Comparison of ENCODE assay signal across 5 worm cellular contexts in the genomic region with DNA sequence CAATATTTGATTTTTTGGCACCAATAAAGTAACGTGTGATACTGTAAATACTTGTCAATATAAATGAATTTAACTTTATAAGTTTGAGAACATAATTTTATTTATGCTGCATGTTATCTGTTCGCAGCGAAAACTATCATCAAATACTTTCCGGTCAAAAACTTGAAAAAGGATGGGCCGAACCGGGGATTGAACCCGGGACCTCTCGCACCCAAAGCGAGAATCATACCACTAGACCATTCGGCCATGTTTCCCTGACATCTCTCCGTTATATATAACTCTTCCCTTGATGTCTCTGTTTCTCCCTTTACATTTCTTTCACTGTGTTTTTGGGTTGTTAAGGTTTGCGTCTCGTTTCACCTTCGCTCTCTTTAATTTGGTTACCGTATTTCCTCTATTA.
A peak's percentile ranks its signal among the peaks of the same experiment; 100 is the strongest.
TF ChIP-seq lines count a peak whose summit lies in the region.

No protein-coding gene starts in this region.

TF ChIP-seq in whole organism, L1 larva, 84 proteins besides CTCF, POLR2A, EP300 and RAD21 (continues in another document):
- TF ChIP-seq dsc-1 (tag; optimal IDR thresholded peaks at IDR 0.05; lab: Kevin White, UChicago) = peak; percentile 67
- TF ChIP-seq irx-1 (tag; optimal IDR thresholded peaks at IDR 0.05; lab: Kevin White, UChicago) = peak; percentile 39
- peak in 1 of 2 experiments; percentile 55 for TF ChIP-seq mdl-1 (tag; optimal IDR thresholded peaks at IDR 0.05; lab: Kevin White, UChicago)
- TF ChIP-seq zag-1 (tag; optimal IDR thresholded peaks at IDR 0.05; lab: Kevin White, UChicago) = no peak
- TF ChIP-seq lin-35 (GFP tag; optimal IDR thresholded peaks at IDR 0.05; lab: Kevin White, UChicago) = peak; percentile 27 to 54
- TF ChIP-seq Y116A8C.19 (tag; optimal IDR thresholded peaks at IDR 0.05; lab: Kevin White, UChicago; ENCODE audit: borderline replicate concordance) = no peak
- peak; percentile 23 to 54 for TF ChIP-seq lsy-2 (tag; optimal IDR thresholded peaks at IDR 0.05; lab: Kevin White, UChicago)
- TF ChIP-seq unc-86 (tag; optimal IDR thresholded peaks at IDR 0.05; lab: Kevin White, UChicago) = peak; percentile 34
- peak; percentile 5 for TF ChIP-seq pax-3 (tag; optimal IDR thresholded peaks at IDR 0.05; lab: Kevin White, UChicago)
- TF ChIP-seq unc-30 (tag; optimal IDR thresholded peaks at IDR 0.05; lab: Kevin White, UChicago) = no peak
- no peak for TF ChIP-seq ceh-63 (GFP tag; optimal IDR thresholded peaks at IDR 0.05; lab: Kevin White, UChicago)
- peak; percentile 39 for TF ChIP-seq rnt-1 (tag; optimal IDR thresholded peaks at IDR 0.05; lab: Kevin White, UChicago)
- TF ChIP-seq lir-3 (tag; optimal IDR thresholded peaks at IDR 0.05; lab: Kevin White, UChicago; ENCODE audit: poor library complexity) = peak; percentile 47
- peak; percentile 50 for TF ChIP-seq mep-1 (tag; optimal IDR thresholded peaks at IDR 0.05; lab: Kevin White, UChicago)
- peak; percentile 31 for TF ChIP-seq skn-1 (tag; optimal IDR thresholded peaks at IDR 0.05; lab: Kevin White, UChicago)
- peak; percentile 22 for TF ChIP-seq jun-1 (tag; optimal IDR thresholded peaks at IDR 0.05; lab: Kevin White, UChicago)
- TF ChIP-seq snu-23 (GFP tag; optimal IDR thresholded peaks at IDR 0.05; lab: Kevin White, UChicago) = peak; percentile 79

TF ChIP-seq in whole organism, L3 larva, 47 proteins besides CTCF, POLR2A, EP300 and RAD21 (continues in another document):
- TF ChIP-seq pqm-1 (tag; optimal IDR thresholded peaks at IDR 0.05; lab: Kevin White, UChicago) (peak; percentile 17), hmg-11 (tag; optimal IDR thresholded peaks at IDR 0.05; lab: Kevin White, UChicago) (peak; percentile 81), lin-39 (tag; optimal IDR thresholded peaks at IDR 0.05; lab: Kevin White, UChicago) (peak; percentile 22), sea-2 (GFP tag; optimal IDR thresholded peaks at IDR 0.05; lab: Kevin White, UChicago) (no peak), aly-2 (tag; optimal IDR thresholded peaks at IDR 0.05; lab: Kevin White, UChicago) (no peak), pha-4 (tag; optimal IDR thresholded peaks at IDR 0.05; lab: Kevin White, UChicago) (peak; percentile 13), nhr-43 (tag; optimal IDR thresholded peaks at IDR 0.05; lab: Kevin White, UChicago; ENCODE audit: poor library complexity, severe bottlenecking) (peak; percentile 77), jun-1 (tag; optimal IDR thresholded peaks at IDR 0.05; lab: Kevin White, UChicago) (peak; percentile 23), nhr-25 (tag; optimal IDR thresholded peaks at IDR 0.05; lab: Kevin White, UChicago) (peak; percentile 32), lsy-12 (tag; optimal IDR thresholded peaks at IDR 0.05; lab: Kevin White, UChicago) (peak; percentile 40), egl-27 (tag; optimal IDR thresholded peaks at IDR 0.05; lab: Kevin White, UChicago) (peak; percentile 5), ceh-82 (tag; optimal IDR thresholded peaks at IDR 0.05; lab: Kevin White, UChicago) (peak; percentile 27), ceh-28 (tag; optimal IDR thresholded peaks at IDR 0.05; lab: Kevin White, UChicago) (no peak), snpc-4 (tag; optimal IDR thresholded peaks at IDR 0.05; lab: Kevin White, UChicago) (peak; percentile 26), elt-2 (tag; optimal IDR thresholded peaks at IDR 0.05; lab: Kevin White, UChicago) (peak; percentile 29), eor-1 (tag; optimal IDR thresholded peaks at IDR 0.05; lab: Kevin White, UChicago) (no peak), nhr-23 (tag; optimal IDR thresholded peaks at IDR 0.05; lab: Kevin White, UChicago) (no peak), unc-62 (GFP tag; optimal IDR thresholded peaks at IDR 0.05; lab: Kevin White, UChicago) (no peak)

TF ChIP-seq in whole organism, early embryonic, 17 proteins besides CTCF, POLR2A, EP300 and RAD21:
- peak; percentile 76 for TF ChIP-seq aly-1 (tag; optimal IDR thresholded peaks at IDR 0.05; lab: Kevin White, UChicago)
- peak; percentile 87 for TF ChIP-seq scrt-1 (GFP tag; IDR thresholded peaks at IDR 0.05; lab: Robert Waterston, UW)
- TF ChIP-seq tbx-37 (GFP tag; conservative IDR thresholded peaks at IDR 0.05; lab: Robert Waterston, UW) = peak; percentile 86
- TF ChIP-seq ceh-13 (GFP tag; optimal IDR thresholded peaks at IDR 0.05; lab: Kevin White, UChicago) = peak; percentile 69
- TF ChIP-seq ceh-36 (tag; optimal IDR thresholded peaks at IDR 0.05; lab: Kevin White, UChicago) = peak; percentile 70
- peak; percentile 84 for TF ChIP-seq tbx-11 (GFP tag; IDR thresholded peaks at IDR 0.05; lab: Robert Waterston, UW)
- peak; percentile 86 for TF ChIP-seq hmg-4 (GFP tag; optimal IDR thresholded peaks at IDR 0.05; lab: Kevin White, UChicago)
- TF ChIP-seq pes-1 (GFP tag; IDR thresholded peaks at IDR 0.05; lab: Robert Waterston, UW) = peak; percentile 90
- TF ChIP-seq ets-7 (tag; optimal IDR thresholded peaks at IDR 0.05; lab: Kevin White, UChicago) = peak; percentile 72
- peak; percentile 63 for TF ChIP-seq hmbx-1 (tag; optimal IDR thresholded peaks at IDR 0.05; lab: Kevin White, UChicago)
- TF ChIP-seq F13C5.2 (tag; optimal IDR thresholded peaks at IDR 0.05; lab: Kevin White, UChicago) = peak; percentile 87
- TF ChIP-seq B0310.2 (tag; optimal IDR thresholded peaks at IDR 0.05; lab: Kevin White, UChicago) = peak; percentile 73
- no peak for TF ChIP-seq ama-1 (optimal IDR thresholded peaks at IDR 0.05; lab: Kevin White, UChicago)
- peak; percentile 36 for TF ChIP-seq tra-4 (tag; optimal IDR thresholded peaks at IDR 0.05; lab: Kevin White, UChicago)
- peak; percentile 92 for TF ChIP-seq sea-1 (GFP tag; conservative IDR thresholded peaks at IDR 0.05; lab: Robert Waterston, UW)
- TF ChIP-seq flt-1 (GFP tag; IDR thresholded peaks at IDR 0.05; lab: Robert Waterston, UW) = peak; percentile 86
- TF ChIP-seq hnd-1 (tag; optimal IDR thresholded peaks at IDR 0.05; lab: Kevin White, UChicago) = peak; percentile 73

TF ChIP-seq in whole organism, midembryonic, 9 proteins besides CTCF, POLR2A, EP300 and RAD21:
- TF ChIP-seq cog-1 (tag; optimal IDR thresholded peaks at IDR 0.05; lab: Kevin White, UChicago) (peak; percentile 70), ztf-29 (GFP tag; IDR thresholded peaks at IDR 0.05; lab: Robert Waterston, UW) (peak; percentile 89), med-1 (GFP tag; optimal IDR thresholded peaks at IDR 0.05; lab: Kevin White, UChicago; ENCODE audit: insufficient read depth) (peak; percentile 55), tab-1 (GFP tag; IDR thresholded peaks at IDR 0.05; lab: Robert Waterston, UW) (peak; percentile 92), ref-1 (GFP tag; conservative IDR thresholded peaks at IDR 0.05; lab: Robert Waterston, UW) (peak; percentile 67), T22C8.4 (GFP tag; IDR thresholded peaks at IDR 0.05; lab: Robert Waterston, UW) (peak; percentile 89), klf-2 (GFP tag; conservative IDR thresholded peaks at IDR 0.05; lab: Robert Waterston, UW) (peak; percentile 77), ztf-23 (GFP tag; IDR thresholded peaks at IDR 0.05; lab: Robert Waterston, UW) (peak; percentile 91), flt-1 (GFP tag; IDR thresholded peaks at IDR 0.05; lab: Robert Waterston, UW) (peak; percentile 93)

TF ChIP-seq in whole organism, young adult, 124 proteins besides CTCF, POLR2A, EP300 and RAD21 (continues in another document):
- TF ChIP-seq B0261.1 (tag; optimal IDR thresholded peaks at IDR 0.05; lab: Kevin White, UChicago) (peak; percentile 87), xnd-1 (tag; optimal IDR thresholded peaks at IDR 0.05; lab: Kevin White, UChicago) (no peak), zfh-2 (GFP tag; conservative IDR thresholded peaks at IDR 0.05; lab: Robert Waterston, UW) (no peak), ets-4 (GFP tag; optimal IDR thresholded peaks at IDR 0.05; lab: Kevin White, UChicago) (no peak), F39B2.1 (GFP tag; IDR thresholded peaks at IDR 0.05; lab: Robert Waterston, UW) (no peak), let-607 (tag; optimal IDR thresholded peaks at IDR 0.05; lab: Kevin White, UChicago) (peak in 1 of 2 experiments; percentile 30), nhr-80 (tag; optimal IDR thresholded peaks at IDR 0.05; lab: Kevin White, UChicago) (peak; percentile 25), F37B4.10 (GFP tag; IDR thresholded peaks at IDR 0.05; lab: Robert Waterston, UW) (no peak), ztf-26 (tag; optimal IDR thresholded peaks at IDR 0.05; lab: Kevin White, UChicago) (peak; percentile 62), rcor-1 (GFP tag; IDR thresholded peaks at IDR 0.05; lab: Robert Waterston, UW) (peak; percentile 71), dpl-1 (GFP tag; optimal IDR thresholded peaks at IDR 0.05; lab: Kevin White, UChicago) (no peak), ceh-27 (GFP tag; optimal IDR thresholded peaks at IDR 0.05; lab: Kevin White, UChicago) (peak; percentile 68), hlh-12 (tag; optimal IDR thresholded peaks at IDR 0.05; lab: Kevin White, UChicago) (peak; percentile 54), madf-10 (tag; optimal IDR thresholded peaks at IDR 0.05; lab: Kevin White, UChicago) (peak; percentile 79), Y95B8A.8 (GFP tag; IDR thresholded peaks at IDR 0.05; lab: Robert Waterston, UW) (peak; percentile 65; the same call in 1 of the 2 replicates), lsl-1 (GFP tag; optimal IDR thresholded peaks at IDR 0.05; lab: Kevin White, UChicago) (no peak), efl-1 (GFP tag; optimal IDR thresholded peaks at IDR 0.05; lab: Kevin White, UChicago) (no peak), nhr-27 (tag; optimal IDR thresholded peaks at IDR 0.05; lab: Kevin White, UChicago) (no peak), hrde-1 (tag; optimal IDR thresholded peaks at IDR 0.05; lab: Kevin White, UChicago; ENCODE audit: borderline replicate concordance) (peak; percentile 49), lsy-27 (tag; optimal IDR thresholded peaks at IDR 0.05; lab: Kevin White, UChicago; ENCODE audit: borderline replicate concordance, insufficient read depth) (no peak), madf-3 (GFP tag; IDR thresholded peaks at IDR 0.05; lab: Robert Waterston, UW) (no peak), athp-1 (tag; optimal IDR thresholded peaks at IDR 0.05; lab: Kevin White, UChicago) (peak; percentile 53), fkh-3 (tag; optimal IDR thresholded peaks at IDR 0.05; lab: Kevin White, UChicago) (peak; percentile 74), mxl-1 (tag; optimal IDR thresholded peaks at IDR 0.05; lab: Kevin White, UChicago) (peak; percentile 50), ztf-18 (tag; optimal IDR thresholded peaks at IDR 0.05; lab: Kevin White, UChicago) (peak; percentile 67), K11D2.4 (GFP tag; IDR thresholded peaks at IDR 0.05; lab: Robert Waterston, UW) (peak; percentile 57; the same call in 1 of the 2 replicates), lin-35 (GFP tag; optimal IDR thresholded peaks at IDR 0.05; lab: Kevin White, UChicago) (peak in 1 of 3 experiments; percentile 71), rec-8 (tag; optimal IDR thresholded peaks at IDR 0.05; lab: Kevin White, UChicago) (peak; percentile 51 to 70), B0019.2 (GFP tag; conservative IDR thresholded peaks at IDR 0.05; lab: Robert Waterston, UW) (no peak), F57C9.4 (tag; optimal IDR thresholded peaks at IDR 0.05; lab: Kevin White, UChicago) (no peak), snpc-3.4 (tag; optimal IDR thresholded peaks at IDR 0.05; lab: Kevin White, UChicago) (peak; percentile 73), gei-17 (GFP tag; optimal IDR thresholded peaks at IDR 0.05; lab: Kevin White, UChicago) (peak; percentile 59)

Comparison
In these comparisons a context has a peak if more than half of its experiments do, and no peak if none do; other contexts are left out.
1. Of the 8 proteins assayed by ChIP-seq in both whole organism, young adult and whole organism, L1 larva: peak only in whole organism, young adult: ama-1, snpc-4 and unc-130; only in whole organism, L1 larva: efl-1; in both: nhr-90; in neither: 1; mixed calls (peak in some experiments, not most) for 2.